Worm (Caenorhabditis elegans) whole organism, midembryonic: ENCODE data around the gene pfk-1.1.

ENCODE experiments used
- T22C8.4 ChIP-seq: fragments of 200-800 bp; sonication (Bioruptor generic); IDR thresholded peaks from 2 replicates; pipeline ENCODE4 v1.3.6; 2022; ENCODE audit warnings: missing genetic modification characterization, missing compliant biosample characterization
- cog-1 ChIP-seq: sonication (generic microtip); optimal IDR thresholded peaks from 2 replicates; lab custom pipeline; 2016; ENCODE audit warnings: missing genetic modification characterization, missing compliant biosample characterization
- flt-1 ChIP-seq: fragments of 200-800 bp; sonication (Bioruptor generic); IDR thresholded peaks from 2 replicates; pipeline ENCODE4 v1.3.6; 2022; ENCODE audit warnings: missing genetic modification characterization, missing compliant biosample characterization
- klf-2 ChIP-seq: fragments of 200-800 bp; sonication (Bioruptor generic); conservative IDR thresholded peaks from 2 replicates; pipeline ENCODE4 v1.3.6; 2022; ENCODE audit warnings: missing genetic modification reagents, missing genetic modification characterization, missing compliant biosample characterization
- med-1 ChIP-seq: sonication (generic microtip); optimal IDR thresholded peaks from 2 replicates; lab custom pipeline; 2017; ENCODE audit warnings: missing genetic modification characterization, mild to moderate bottlenecking, missing compliant biosample characterization, antibody characterized with exemption, missing genetic modification reagents; ENCODE audit not compliant: insufficient read depth
- ref-1 ChIP-seq: fragments of 200-800 bp; sonication (Bioruptor generic); conservative IDR thresholded peaks from 2 replicates; pipeline ENCODE4 v1.3.6; 2022; ENCODE audit warnings: missing genetic modification reagents, missing genetic modification characterization, missing compliant biosample characterization
- tab-1 ChIP-seq: fragments of 200-800 bp; sonication (Bioruptor generic); IDR thresholded peaks from 2 replicates; pipeline ENCODE4 v1.3.6; 2022; ENCODE audit warnings: missing genetic modification characterization, missing compliant biosample characterization
- ztf-23 ChIP-seq: fragments of 200-800 bp; sonication (Bioruptor generic); IDR thresholded peaks from 2 replicates; pipeline ENCODE4 v1.3.6; 2022; ENCODE audit warnings: missing genetic modification reagents, missing genetic modification characterization, missing compliant biosample characterization
- ztf-29 ChIP-seq: fragments of 200-800 bp; sonication (Bioruptor generic); IDR thresholded peaks from 2 replicates; pipeline ENCODE4 v1.3.6; 2022; ENCODE audit warnings: missing genetic modification reagents, missing genetic modification characterization, missing compliant biosample characterization

DNA sequence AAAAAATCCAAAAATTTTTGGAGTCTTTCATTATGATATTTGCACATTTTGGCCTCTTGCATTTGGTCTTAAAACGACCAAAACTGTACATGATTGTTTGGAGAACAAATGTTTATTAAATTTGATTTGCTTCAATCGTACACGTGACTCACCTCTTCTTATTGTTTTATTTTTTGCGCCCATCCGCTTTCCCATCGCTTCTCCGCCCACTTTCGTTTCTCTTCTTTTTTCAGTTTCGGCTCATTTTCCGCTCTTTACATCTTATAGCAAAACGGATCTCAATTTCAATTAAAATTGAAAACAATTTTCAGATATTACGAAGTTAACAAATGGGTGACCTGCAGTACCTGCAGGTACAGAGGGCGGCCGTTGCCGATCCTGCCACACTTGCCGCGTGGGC, 31.4 kb upstream of the pfk-1.1 start, which contains the start of gene nmy-1:
- TF ChIP-seq flt-1 (GFP tag; lab: Robert Waterston, UW) (no peak), cog-1 (tag; lab: Kevin White, UChicago) (no peak), med-1 (GFP tag; lab: Kevin White, UChicago) (no peak), tab-1 (GFP tag; lab: Robert Waterston, UW) (no peak), T22C8.4 (GFP tag; lab: Robert Waterston, UW) (no peak), ref-1 (GFP tag; lab: Robert Waterston, UW) (no peak), ztf-29 (GFP tag; lab: Robert Waterston, UW) (no peak), ztf-23 (GFP tag; lab: Robert Waterston, UW) (no peak), klf-2 (GFP tag; lab: Robert Waterston, UW) (no peak)
